Worm (Caenorhabditis elegans): ENCODE results near the gene lite-1.

DNA sequence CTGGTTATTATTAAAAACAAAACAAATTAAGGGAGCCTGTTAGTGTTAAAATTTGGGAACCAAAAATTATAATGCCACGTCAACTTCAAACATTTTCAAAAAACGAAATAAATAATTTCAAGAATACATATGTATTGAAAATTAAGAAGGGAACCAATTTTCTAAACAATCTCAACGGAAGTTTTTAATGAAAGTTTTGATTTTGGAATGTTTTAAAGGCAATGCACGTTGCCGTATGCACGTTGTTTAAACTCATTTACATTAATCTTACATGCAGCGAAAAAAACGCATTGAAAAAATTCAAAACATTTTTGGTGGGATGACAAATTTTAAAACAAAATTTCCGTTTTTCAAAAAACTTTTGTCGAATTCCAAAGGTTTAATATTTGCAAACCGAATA is 43.2 kb upstream of the lite-1 start:
- TF ChIP-seq him-1 (tag; optimal IDR thresholded peaks at IDR 0.05) (no peak), W03F9.2 (tag; optimal IDR thresholded peaks at IDR 0.05) (no peak)

All from whole organism, L4/young adult.